Fruit fly (Drosophila melanogaster) whole organism, prepupa: ENCODE data around the gene ScsbetaA.

Source experiments
- Blimp-1 ChIP-seq: fragments of 200-800 bp; sonication (Bioruptor generic); optimal IDR thresholded peaks from 3 replicates; lab custom pipeline; 2017; ENCODE audit warnings: missing biosample characterization, missing genetic modification characterization, mild to moderate bottlenecking, moderate library complexity, missing genetic modification reagents
- CG10631 ChIP-seq: fragments of 200-800 bp; sonication (Bioruptor generic); optimal IDR thresholded peaks from 2 replicates; lab custom pipeline; 2016; ENCODE audit warnings: missing biosample characterization, missing genetic modification characterization
- CG11294 ChIP-seq: fragments of 200-800 bp; sonication (Bioruptor generic); IDR thresholded peaks from 2 replicates; pipeline ENCODE4 v1.3.6; 2022; ENCODE audit warnings: missing biosample characterization, missing genetic modification characterization
- CG11902 ChIP-seq: fragments of 200-800 bp; sonication (Bioruptor generic); optimal IDR thresholded peaks from 3 replicates; lab custom pipeline; 2016; ENCODE audit warnings: missing biosample characterization, missing genetic modification characterization
- CG1621 ChIP-seq: fragments of 200-800 bp; sonication (Bioruptor generic); optimal IDR thresholded peaks from 3 replicates; lab custom pipeline; 2018; ENCODE audit warnings: missing biosample characterization, mild to moderate bottlenecking, missing genetic modification characterization
- CG16779 ChIP-seq: fragments of 200-800 bp; sonication (Bioruptor generic); optimal IDR thresholded peaks from 3 replicates; lab custom pipeline; 2017; ENCODE audit warnings: missing biosample characterization, mild to moderate bottlenecking, missing genetic modification characterization
- CG3032 ChIP-seq: fragments of 200-800 bp; optimal IDR thresholded peaks from 2 replicates; lab custom pipeline; 2019; ENCODE audit warnings: missing biosample characterization, mild to moderate bottlenecking, missing genetic modification characterization, moderate library complexity
- CG31627 ChIP-seq: fragments of 200-800 bp; sonication (Bioruptor generic); optimal IDR thresholded peaks from 3 replicates; lab custom pipeline; 2016; ENCODE audit warnings: missing biosample characterization, missing genetic modification characterization
- CG32006 ChIP-seq: fragments of 200-800 bp; sonication (Bioruptor generic); optimal IDR thresholded peaks from 3 replicates; lab custom pipeline; 2017; ENCODE audit warnings: missing biosample characterization, mild to moderate bottlenecking, missing genetic modification characterization
- CG34406 ChIP-seq: fragments of 200-800 bp; sonication (Bioruptor generic); optimal IDR thresholded peaks from 3 replicates; lab custom pipeline; 2016; ENCODE audit warnings: missing biosample characterization, missing genetic modification characterization
- CG3919 ChIP-seq: fragments of 200-800 bp; sonication (Bioruptor generic); optimal IDR thresholded peaks from 3 replicates; lab custom pipeline; 2016; ENCODE audit warnings: missing biosample characterization, missing genetic modification characterization
- CG4318 ChIP-seq: fragments of 200-800 bp; sonication (Bioruptor generic); optimal IDR thresholded peaks from 3 replicates; lab custom pipeline; 2017; ENCODE audit warnings: missing biosample characterization, mild to moderate bottlenecking, missing genetic modification characterization
- CG6163 ChIP-seq: fragments of 200-800 bp; sonication (Bioruptor generic); IDR thresholded peaks from 3 replicates; pipeline ENCODE4 v1.3.6; 2022; ENCODE audit warnings: missing biosample characterization, missing genetic modification characterization
- CG6276 ChIP-seq: fragments of 200-800 bp; sonication (Bioruptor generic); optimal IDR thresholded peaks from 2 replicates; lab custom pipeline; 2017; ENCODE audit warnings: missing biosample characterization, mild to moderate bottlenecking, missing genetic modification characterization
- CG6792 ChIP-seq: fragments of 200-800 bp; sonication (Bioruptor generic); optimal IDR thresholded peaks from 3 replicates; lab custom pipeline; 2016; ENCODE audit warnings: missing biosample characterization, missing genetic modification characterization
- CG6808 ChIP-seq: fragments of 200-800 bp; sonication (Bioruptor generic); optimal IDR thresholded peaks from 3 replicates; lab custom pipeline; 2017; ENCODE audit warnings: missing biosample characterization, missing genetic modification characterization, mild to moderate bottlenecking, moderate library complexity, missing genetic modification reagents
- CG6854 ChIP-seq: fragments of 200-800 bp; sonication (Bioruptor generic); optimal IDR thresholded peaks from 2 replicates; lab custom pipeline; 2017; ENCODE audit warnings: missing biosample characterization, mild to moderate bottlenecking, missing genetic modification characterization
- CG7368 ChIP-seq: fragments of 200-800 bp; sonication (Bioruptor generic); optimal IDR thresholded peaks from 3 replicates; lab custom pipeline; 2016; ENCODE audit warnings: missing biosample characterization, missing genetic modification characterization
- CG8119 ChIP-seq: fragments of 200-800 bp; sonication (Bioruptor generic); IDR thresholded peaks from 3 replicates; pipeline ENCODE4 v1.3.6; 2022; ENCODE audit warnings: missing biosample characterization, missing genetic modification characterization
- CG8632 ChIP-seq: fragments of 200-800 bp; sonication (Bioruptor generic); optimal IDR thresholded peaks from 3 replicates; lab custom pipeline; 2016; ENCODE audit warnings: missing biosample characterization, missing genetic modification characterization
- Eip75B ChIP-seq: fragments of 200-800 bp; sonication (Bioruptor generic); optimal IDR thresholded peaks from 3 replicates; lab custom pipeline; 2016; ENCODE audit warnings: missing biosample characterization, missing genetic modification characterization
- Eip78C ChIP-seq: fragments of 200-800 bp; sonication (Bioruptor generic); peaks from one replicate; lab custom pipeline; 2016; ENCODE audit warnings: missing biosample characterization, missing genetic modification characterization
- Eip93F ChIP-seq: fragments of 200-800 bp; sonication (Bioruptor generic); optimal IDR thresholded peaks from 2 replicates; lab custom pipeline; 2016; ENCODE audit warnings: missing biosample characterization, mild to moderate bottlenecking, missing genetic modification characterization
- Ets21C ChIP-seq: fragments of 200-800 bp; sonication (Bioruptor generic); optimal IDR thresholded peaks from 3 replicates; lab custom pipeline; 2016; ENCODE audit warnings: missing biosample characterization, missing genetic modification characterization
- Gug ChIP-seq: fragments of 200-800 bp; sonication (Bioruptor generic); IDR thresholded peaks from 2 replicates; pipeline ENCODE4 v1.3.6; 2022; ENCODE audit warnings: missing biosample characterization, missing genetic modification characterization
- Hr38 ChIP-seq: sonication (Bioruptor generic); optimal IDR thresholded peaks from 2 replicates; lab custom pipeline; 2016; ENCODE audit warnings: missing biosample characterization, missing genetic modification characterization
- Hr39 ChIP-seq: fragments of 200-800 bp; sonication (Bioruptor generic); optimal IDR thresholded peaks from 2 replicates; lab custom pipeline; 2016; ENCODE audit warnings: missing biosample characterization, missing genetic modification characterization
- Met ChIP-seq: fragments of 200-800 bp; sonication (Bioruptor generic); optimal IDR thresholded peaks from 3 replicates; lab custom pipeline; 2016; ENCODE audit warnings: missing biosample characterization, missing genetic modification characterization
- OdsH ChIP-seq: fragments of 200-800 bp; sonication (Bioruptor generic); optimal IDR thresholded peaks from 3 replicates; lab custom pipeline; 2016; ENCODE audit warnings: missing biosample characterization, missing genetic modification characterization
- Smox ChIP-seq: fragments of 200-800 bp; sonication (Bioruptor generic); optimal IDR thresholded peaks from 3 replicates; lab custom pipeline; 2016; ENCODE audit warnings: missing biosample characterization, missing genetic modification characterization
- Sox102F ChIP-seq: fragments of 200-800 bp; sonication (Bioruptor generic); optimal IDR thresholded peaks from 2 replicates; lab custom pipeline; 2016; ENCODE audit warnings: missing biosample characterization, mild to moderate bottlenecking, missing genetic modification characterization
- Sox14 ChIP-seq: fragments of 200-800 bp; sonication (Bioruptor generic); optimal IDR thresholded peaks from 3 replicates; lab custom pipeline; 2016; ENCODE audit warnings: missing biosample characterization, missing genetic modification characterization
- Sox15 ChIP-seq: fragments of 200-800 bp; sonication (Bioruptor generic); optimal IDR thresholded peaks from 3 replicates; lab custom pipeline; 2016; ENCODE audit warnings: missing biosample characterization, missing genetic modification characterization
- achi ChIP-seq: fragments of 200-800 bp; sonication (Bioruptor generic); optimal IDR thresholded peaks from 3 replicates; lab custom pipeline; 2016; ENCODE audit warnings: missing biosample characterization, missing genetic modification characterization
- acj6 ChIP-seq: fragments of 200-800 bp; sonication (Bioruptor generic); optimal IDR thresholded peaks from 3 replicates; lab custom pipeline; 2016; ENCODE audit warnings: missing biosample characterization, missing genetic modification characterization
- dac ChIP-seq: fragments of 200-800 bp; sonication (Bioruptor generic); optimal IDR thresholded peaks from 2 replicates; lab custom pipeline; 2017; ENCODE audit warnings: missing biosample characterization, mild to moderate bottlenecking, missing genetic modification characterization
- dsx ChIP-seq: fragments of 200-800 bp; optimal IDR thresholded peaks from 3 replicates; lab custom pipeline; 2019; ENCODE audit warnings: missing biosample characterization, mild to moderate bottlenecking, missing genetic modification characterization, moderate library complexity; ENCODE audit not compliant: poor library complexity, severe bottlenecking
- esn ChIP-seq: fragments of 200-800 bp; sonication (Bioruptor generic); optimal IDR thresholded peaks from 2 replicates; lab custom pipeline; 2016; ENCODE audit warnings: missing biosample characterization, mild to moderate bottlenecking, missing genetic modification characterization, moderate library complexity
- fd85E ChIP-seq: fragments of 200-800 bp; sonication (Bioruptor generic); optimal IDR thresholded peaks from 3 replicates; lab custom pipeline; 2016; ENCODE audit warnings: missing biosample characterization, missing genetic modification characterization
- fkh ChIP-seq: fragments of 200-800 bp; sonication (Bioruptor generic); optimal IDR thresholded peaks from 3 replicates; lab custom pipeline; 2017; ENCODE audit warnings: missing biosample characterization, mild to moderate bottlenecking, missing genetic modification characterization, moderate library complexity
- lz ChIP-seq: fragments of 200-800 bp; sonication (Bioruptor generic); optimal IDR thresholded peaks from 3 replicates; lab custom pipeline; 2016; ENCODE audit warnings: missing biosample characterization, missing genetic modification characterization
- net ChIP-seq: fragments of 200-800 bp; sonication (Bioruptor generic); optimal IDR thresholded peaks from 3 replicates; lab custom pipeline; 2016; ENCODE audit warnings: missing biosample characterization, missing genetic modification characterization
- pdm3 ChIP-seq: fragments of 200-800 bp; sonication (Bioruptor generic); optimal IDR thresholded peaks from 3 replicates; lab custom pipeline; 2016; ENCODE audit warnings: missing biosample characterization, missing genetic modification characterization
- salr ChIP-seq, 2 experiments: fragments of 200-800 bp; sonication (Bioruptor generic); optimal IDR thresholded peaks; 3 replicates each; lab custom pipeline; 2016 to 2018; ENCODE audit warnings: missing biosample characterization in 2 of 2, missing genetic modification characterization in 2 of 2, mild to moderate bottlenecking in 1 of 2
- spab ChIP-seq: fragments of 200-800 bp; sonication (Bioruptor generic); optimal IDR thresholded peaks from 2 replicates; lab custom pipeline; 2017; ENCODE audit warnings: missing biosample characterization, mild to moderate bottlenecking, missing genetic modification characterization, missing genetic modification reagents
- ss ChIP-seq, 2 experiments: fragments of 200-800 bp; sonication (Bioruptor generic); optimal IDR thresholded peaks; 2 replicates in 1 of 2; 3 replicates in 1 of 2; lab custom pipeline; 2017 to 2018; ENCODE audit warnings: mild to moderate bottlenecking in 2 of 2, missing biosample characterization in 2 of 2, missing genetic modification characterization in 2 of 2, moderate library complexity in 1 of 2
- svp ChIP-seq: fragments of 200-800 bp; sonication (Bioruptor generic); peaks from one replicate; lab custom pipeline; 2016; ENCODE audit warnings: missing biosample characterization, missing genetic modification characterization

Gene ScsbetaA

dm6 chr3R:8958300-8958699, 19.8 kb downstream of the ScsbetaA start (continued):
- TF ChIP-seq spab (peak; percentile 37), salr (GFP tag; optimal IDR thresholded peaks at IDR 0.05; lab: Kevin White, UChicago) (peak; percentile 35 to 45), CG6163 (GFP tag; lab: Robert Waterston, UW) (peak; percentile 83), CG8119 (GFP tag; lab: Robert Waterston, UW) (peak; percentile 46), CG34406 (no peak), CG11902 (GFP tag; lab: Kevin White, UChicago) (no peak), CG6792 (GFP tag; lab: Kevin White, UChicago) (no peak)

- TF ChIP-seq CG32006 (no peak), svp (GFP tag; lab: Kevin White, UChicago) (peak; percentile 4), Eip78C (GFP tag; lab: Kevin White, UChicago) (peak; percentile 23), CG10631 (no peak)
Measured at dm6 chr3R:8959153-8959552, 20.6 kb downstream of the ScsbetaA start.

DNA sequence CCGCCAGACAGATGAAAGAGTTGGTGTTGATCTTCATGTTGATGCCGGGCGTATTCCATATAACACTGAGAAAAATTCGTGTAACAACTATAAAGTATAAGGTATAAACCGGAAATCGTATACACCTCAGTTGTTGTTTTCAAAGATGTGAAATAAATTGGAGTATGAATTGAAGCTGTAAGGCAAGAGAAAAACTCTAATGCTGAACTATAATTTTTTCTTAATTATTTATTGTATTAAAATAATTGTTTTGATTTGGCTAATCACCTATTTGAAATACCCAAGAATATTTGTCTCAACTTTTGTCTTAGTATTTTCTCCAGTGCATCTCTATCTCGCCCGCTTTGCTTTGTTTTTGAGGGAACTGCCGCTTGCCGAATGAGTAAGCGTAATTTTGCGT, 21.8 kb downstream of the ScsbetaA start:
- peak; percentile 36 for TF ChIP-seq CG6276 (GFP tag; lab: Kevin White, UChicago)
- no peak for TF ChIP-seq CG1621 (tag; lab: Kevin White, UChicago)
- TF ChIP-seq CG6854 (GFP tag; lab: Kevin White, UChicago) = no peak
- TF ChIP-seq Eip93F = no peak
- TF ChIP-seq CG4318 (GFP tag; lab: Kevin White, UChicago) = peak; percentile 53
- TF ChIP-seq CG11294 (GFP tag; lab: Robert Waterston, UW) = no peak
- TF ChIP-seq Hr39 (GFP tag; lab: Kevin White, UChicago) = no peak
- peak; percentile 79 for TF ChIP-seq CG32006
- peak; percentile 22 for TF ChIP-seq CG11902 (GFP tag; lab: Kevin White, UChicago)
- no peak for TF ChIP-seq Eip75B
- TF ChIP-seq CG6792 (GFP tag; lab: Kevin White, UChicago) = no peak
- TF ChIP-seq net (GFP tag; lab: Kevin White, UChicago) = peak; percentile 29
- no peak for TF ChIP-seq Hr38 (GFP tag; lab: Kevin White, UChicago)
- no peak for TF ChIP-seq CG3032
- peak; percentile 43; the same call in 1 of the 3 replicates for TF ChIP-seq CG6163 (GFP tag; lab: Robert Waterston, UW)
- peak; percentile 7 for TF ChIP-seq dac (GFP tag; lab: Kevin White, UChicago)
- TF ChIP-seq esn = peak; percentile 38
- no peak for TF ChIP-seq CG6808 (GFP tag; lab: Kevin White, UChicago)
- no peak for TF ChIP-seq CG16779 (tag; lab: Kevin White, UChicago)
- TF ChIP-seq Eip78C (GFP tag; lab: Kevin White, UChicago) = peak; percentile 65
- TF ChIP-seq pdm3 (GFP tag; lab: Kevin White, UChicago) = no peak
- TF ChIP-seq CG8632 (GFP tag; lab: Kevin White, UChicago) = peak; percentile 16
- peak; percentile 32 for TF ChIP-seq Smox (GFP tag; lab: Kevin White, UChicago)
- TF ChIP-seq acj6 (GFP tag; lab: Kevin White, UChicago) = peak; percentile 31
- no peak for TF ChIP-seq Ets21C
- TF ChIP-seq CG3919 (GFP tag; lab: Kevin White, UChicago) = peak; percentile 23
- peak; percentile 47 for TF ChIP-seq OdsH (GFP tag; lab: Kevin White, UChicago)
- TF ChIP-seq achi = peak; percentile 56
- no peak for TF ChIP-seq CG7368
- TF ChIP-seq lz (GFP tag; lab: Kevin White, UChicago) = no peak
- no peak for TF ChIP-seq Blimp-1
- peak; percentile 24 for TF ChIP-seq CG10631
- TF ChIP-seq salr (GFP tag; optimal IDR thresholded peaks at IDR 0.05; lab: Kevin White, UChicago) = peak in 1 of 2 experiments; percentile 15
- TF ChIP-seq ss (GFP tag; optimal IDR thresholded peaks at IDR 0.05; lab: Kevin White, UChicago) = no peak
- TF ChIP-seq CG34406 = peak; percentile 26
- TF ChIP-seq Gug = 0 out of 2 replicates have a peak, but pooled peaks have one; percentile 13
- TF ChIP-seq dsx (GFP tag; lab: Kevin White, UChicago) = no peak
- TF ChIP-seq CG31627 (GFP tag; lab: Kevin White, UChicago) = peak; percentile 17
- TF ChIP-seq fd85E = no peak
- no peak for TF ChIP-seq fkh (GFP tag; lab: Kevin White, UChicago)
- no peak for TF ChIP-seq Sox15 (GFP tag; lab: Kevin White, UChicago)
- peak; percentile 4 for TF ChIP-seq Sox102F (GFP tag; lab: Kevin White, UChicago)
- TF ChIP-seq spab = no peak
- peak; percentile 41 for TF ChIP-seq Met (GFP tag; lab: Kevin White, UChicago)
- no peak for TF ChIP-seq Sox14 (GFP tag; lab: Kevin White, UChicago)
